Fruit fly (Drosophila melanogaster) whole organism, embryonic: ENCODE data around the gene Mccc1.

ENCODE experiments used
- Awh ChIP-seq: fragments of 200-800 bp; sonication (Bioruptor generic); IDR thresholded peaks from 2 replicates; pipeline ENCODE4, ENCODE4 v1.3.6; 2022; ENCODE audit warnings: missing biosample characterization, missing genetic modification characterization
- CG10274 ChIP-seq: fragments of 200-800 bp; sonication (Bioruptor generic); optimal IDR thresholded peaks from 3 replicates; lab custom pipeline; 2017; ENCODE audit warnings: missing biosample characterization, mild to moderate bottlenecking, missing genetic modification characterization
- CG11398 ChIP-seq: fragments of 200-800 bp; sonication (Bioruptor generic); optimal IDR thresholded peaks from 2 replicates; lab custom pipeline; 2016; ENCODE audit warnings: missing biosample characterization, missing genetic modification characterization
- CG12155 ChIP-seq: fragments of 200-800 bp; sonication (Bioruptor generic); optimal IDR thresholded peaks from 3 replicates; lab custom pipeline; 2016; ENCODE audit warnings: missing biosample characterization, missing genetic modification characterization
- CG12769 ChIP-seq: fragments of 200-800 bp; sonication (Bioruptor generic); optimal IDR thresholded peaks from 2 replicates; lab custom pipeline; 2019; ENCODE audit warnings: missing biosample characterization, mild to moderate bottlenecking, missing genetic modification characterization, moderate library complexity
- CG14965 ChIP-seq: fragments of 200-800 bp; sonication (Bioruptor generic); optimal IDR thresholded peaks from 2 replicates; lab custom pipeline; 2016; ENCODE audit warnings: missing biosample characterization, missing genetic modification characterization, borderline replicate concordance
- CG16779 ChIP-seq: fragments of 200-800 bp; sonication (Bioruptor generic); IDR thresholded peaks from 2 replicates; pipeline ENCODE4 v1.3.6; 2022; ENCODE audit warnings: missing biosample characterization, missing genetic modification characterization
- CG2116 ChIP-seq: fragments of 200-800 bp; sonication (Bioruptor generic); optimal IDR thresholded peaks from 3 replicates; lab custom pipeline; 2018; ENCODE audit warnings: missing biosample characterization, mild to moderate bottlenecking, missing genetic modification characterization
- CG2199 ChIP-seq: fragments of 200-800 bp; sonication (Bioruptor generic); IDR thresholded peaks from 3 replicates; pipeline ENCODE4 v1.3.6; 2022; ENCODE audit warnings: missing biosample characterization, missing genetic modification characterization
- CG2678 ChIP-seq: fragments of 200-800 bp; sonication (Bioruptor generic); optimal IDR thresholded peaks from 3 replicates; lab custom pipeline; 2019; ENCODE audit warnings: missing biosample characterization, mild to moderate bottlenecking, missing genetic modification characterization, moderate library complexity
- CG2875 ChIP-seq: fragments of 200-800 bp; sonication (Bioruptor generic); optimal IDR thresholded peaks from 2 replicates; lab custom pipeline; 2017; ENCODE audit warnings: missing biosample characterization, mild to moderate bottlenecking, missing genetic modification characterization, missing genetic modification reagents
- CG2889 ChIP-seq: fragments of 200-800 bp; sonication (Bioruptor generic); IDR thresholded peaks from 3 replicates; pipeline ENCODE4 v1.3.6; 2022; ENCODE audit warnings: missing biosample characterization, missing genetic modification characterization
- CG31365 ChIP-seq: fragments of 200-800 bp; sonication (Bioruptor generic); optimal IDR thresholded peaks from 2 replicates; lab custom pipeline; 2018; ENCODE audit warnings: missing biosample characterization, mild to moderate bottlenecking, missing genetic modification characterization
- CG31441 ChIP-seq: fragments of 200-800 bp; sonication (Bioruptor generic); IDR thresholded peaks from 2 replicates; pipeline ENCODE4 v1.3.6; 2022; ENCODE audit warnings: missing biosample characterization, missing genetic modification characterization
- CG32532 ChIP-seq: fragments of 200-800 bp; sonication (Bioruptor generic); IDR thresholded peaks from 2 replicates; pipeline ENCODE4 v1.3.6; 2022; ENCODE audit warnings: missing biosample characterization, missing genetic modification characterization
- CG33213 ChIP-seq: fragments of 200-800 bp; sonication (Bioruptor generic); optimal IDR thresholded peaks from 3 replicates; lab custom pipeline; 2016; ENCODE audit warnings: missing biosample characterization, missing genetic modification characterization
- CG3407 ChIP-seq: fragments of 200-800 bp; sonication (Bioruptor generic); optimal IDR thresholded peaks from 2 replicates; lab custom pipeline; 2018; ENCODE audit warnings: missing biosample characterization, mild to moderate bottlenecking, missing genetic modification characterization
- CG4282 ChIP-seq: fragments of 200-800 bp; sonication (Bioruptor generic); optimal IDR thresholded peaks from 2 replicates; lab custom pipeline; 2016; ENCODE audit warnings: missing biosample characterization, missing genetic modification characterization
- CG4707 ChIP-seq: fragments of 200-800 bp; sonication (Bioruptor generic); optimal IDR thresholded peaks from 2 replicates; lab custom pipeline; 2018; ENCODE audit warnings: missing biosample characterization, mild to moderate bottlenecking, missing genetic modification characterization, moderate library complexity
- CG4854 ChIP-seq: fragments of 200-800 bp; sonication (Bioruptor generic); optimal IDR thresholded peaks from 2 replicates; lab custom pipeline; 2016; ENCODE audit warnings: missing biosample characterization, missing genetic modification characterization, inconsistent platforms
- CG7271 ChIP-seq: fragments of 200-800 bp; sonication (Bioruptor generic); optimal IDR thresholded peaks from 2 replicates; lab custom pipeline; 2018; ENCODE audit warnings: missing biosample characterization, mild to moderate bottlenecking, missing genetic modification characterization, moderate library complexity
- CG9876 ChIP-seq: fragments of 200-800 bp; sonication (Bioruptor generic); optimal IDR thresholded peaks from 2 replicates; lab custom pipeline; 2016; ENCODE audit warnings: missing biosample characterization, missing genetic modification characterization
- Camta ChIP-seq: fragments of 200-800 bp; sonication (Bioruptor generic); optimal IDR thresholded peaks from 2 replicates; lab custom pipeline; 2016; ENCODE audit warnings: missing biosample characterization, missing genetic modification characterization
- Eip74EF ChIP-seq, 2 experiments: fragments of 200-800 bp in 1 of 2; fragments of >200 bp in 1 of 2; sonication (Bioruptor generic) in 1 of 2; optimal IDR thresholded peaks; 2 replicates each; lab custom pipeline; 2017 to 2019; ENCODE audit warnings: missing biosample characterization in 2 of 2, missing genetic modification characterization in 2 of 2, mild to moderate bottlenecking in 1 of 2, moderate library complexity in 1 of 2
- Elba2 ChIP-seq: fragments of 200-800 bp; sonication (Bioruptor generic); optimal IDR thresholded peaks from 3 replicates; lab custom pipeline; 2016; ENCODE audit warnings: missing biosample characterization, missing genetic modification characterization
- Gsc ChIP-seq: fragments of 200-800 bp; sonication (Bioruptor generic); IDR thresholded peaks from 2 replicates; pipeline ENCODE4 v1.3.6; 2022; ENCODE audit warnings: missing biosample characterization, missing genetic modification characterization
- Hand ChIP-seq: fragments of 200-800 bp; sonication (Bioruptor generic); optimal IDR thresholded peaks from 2 replicates; lab custom pipeline; 2017; ENCODE audit warnings: mild to moderate bottlenecking, missing biosample characterization, missing genetic modification reagents, missing genetic modification characterization
- HmgZ ChIP-seq: fragments of 200-800 bp; sonication (Bioruptor generic); optimal IDR thresholded peaks from 2 replicates; lab custom pipeline; 2018; ENCODE audit warnings: missing biosample characterization, mild to moderate bottlenecking, missing genetic modification characterization
- Max ChIP-seq: fragments of 200-800 bp; sonication (Bioruptor generic); optimal IDR thresholded peaks from 2 replicates; lab custom pipeline; 2016; ENCODE audit warnings: missing biosample characterization, mild to moderate bottlenecking, missing genetic modification characterization
- Mes4 ChIP-seq: fragments of 200-800 bp; sonication (Bioruptor generic); optimal IDR thresholded peaks from 2 replicates; lab custom pipeline; 2016; ENCODE audit warnings: missing biosample characterization, missing genetic modification characterization
- NK7.1 ChIP-seq: fragments of 200-800 bp; sonication (Bioruptor generic); optimal IDR thresholded peaks from 3 replicates; lab custom pipeline; 2016; ENCODE audit warnings: missing biosample characterization, missing genetic modification characterization
- Nf-YC ChIP-seq: fragments of 200-800 bp; optimal IDR thresholded peaks from 3 replicates; lab custom pipeline; 2019; ENCODE audit warnings: missing biosample characterization, mild to moderate bottlenecking, missing genetic modification characterization, moderate library complexity
- Ptx1 ChIP-seq: fragments of 200-800 bp; sonication (Bioruptor generic); IDR thresholded peaks from 2 replicates; pipeline ENCODE4 v1.3.6; 2022; ENCODE audit warnings: missing biosample characterization, missing genetic modification characterization
- YL-1 ChIP-seq: fragments of 200-800 bp; sonication (Bioruptor generic); optimal IDR thresholded peaks from 3 replicates; lab custom pipeline; 2017; ENCODE audit warnings: missing biosample characterization, mild to moderate bottlenecking, missing genetic modification characterization
- ara ChIP-seq: fragments of 200-800 bp; sonication (Bioruptor generic); IDR thresholded peaks from 2 replicates; pipeline ENCODE4 v1.3.6; 2022; ENCODE audit warnings: missing biosample characterization, missing genetic modification characterization
- ase ChIP-seq: fragments of 200-800 bp; sonication (Bioruptor generic); IDR thresholded peaks from 3 replicates; pipeline ENCODE4 v1.3.6; 2022; ENCODE audit warnings: missing biosample characterization, missing genetic modification characterization
- ash1 ChIP-seq: fragments of 200-800 bp; sonication (Bioruptor generic); optimal IDR thresholded peaks from 2 replicates; lab custom pipeline; 2018; ENCODE audit warnings: missing biosample characterization, mild to moderate bottlenecking, missing genetic modification characterization
- cato ChIP-seq: fragments of 200-800 bp; sonication (Bioruptor generic); optimal IDR thresholded peaks from 2 replicates; lab custom pipeline; 2016; ENCODE audit warnings: missing biosample characterization, missing genetic modification characterization, borderline replicate concordance
- caup ChIP-seq: fragments of 200-800 bp; sonication (Bioruptor generic); optimal IDR thresholded peaks from 3 replicates; lab custom pipeline; 2017; ENCODE audit warnings: missing biosample characterization, mild to moderate bottlenecking, missing genetic modification characterization, moderate library complexity; ENCODE audit not compliant: severe bottlenecking
- dan ChIP-seq: fragments of 200-800 bp; sonication (Bioruptor generic); IDR thresholded peaks from 2 replicates; pipeline ENCODE4 v1.3.6; 2022; ENCODE audit warnings: missing biosample characterization, missing genetic modification characterization
- danr ChIP-seq: fragments of 200-800 bp; sonication (Bioruptor generic); IDR thresholded peaks from 2 replicates; pipeline ENCODE4 v1.3.6; 2022; ENCODE audit warnings: missing biosample characterization, missing genetic modification characterization
- dm ChIP-seq: fragments of 200-800 bp; sonication (Bioruptor generic); optimal IDR thresholded peaks from 3 replicates; lab custom pipeline; 2016; ENCODE audit warnings: missing biosample characterization, missing genetic modification characterization
- grau ChIP-seq: fragments of 200-800 bp; optimal IDR thresholded peaks from 3 replicates; lab custom pipeline; 2019; ENCODE audit warnings: missing biosample characterization, mild to moderate bottlenecking, missing genetic modification characterization, moderate library complexity
- gsb ChIP-seq: fragments of 200-800 bp; sonication (Bioruptor generic); IDR thresholded peaks from 2 replicates; pipeline ENCODE4 v1.3.6; 2022; ENCODE audit warnings: missing biosample characterization, missing genetic modification characterization
- ham ChIP-seq: fragments of 200-800 bp; sonication (Bioruptor generic); IDR thresholded peaks from 2 replicates; pipeline ENCODE4 v1.3.6; 2022; ENCODE audit warnings: missing biosample characterization, missing genetic modification characterization
- jigr1 ChIP-seq: fragments of 200-800 bp; sonication (Bioruptor generic); IDR thresholded peaks from 3 replicates; pipeline ENCODE4 v1.3.6; 2022; ENCODE audit warnings: missing biosample characterization, missing genetic modification characterization
- ken ChIP-seq: fragments of 200-800 bp; sonication (Bioruptor generic); IDR thresholded peaks from 3 replicates; pipeline ENCODE4 v1.3.6; 2022; ENCODE audit warnings: missing biosample characterization, missing genetic modification characterization
- klu ChIP-seq: fragments of 200-800 bp; sonication (Bioruptor generic); IDR thresholded peaks from 2 replicates; pipeline ENCODE4 v1.3.6; 2022; ENCODE audit warnings: missing biosample characterization, missing genetic modification characterization
- psq ChIP-seq: fragments of 200-800 bp; sonication (Bioruptor generic); optimal IDR thresholded peaks from 2 replicates; lab custom pipeline; 2017; ENCODE audit warnings: missing biosample characterization, missing genetic modification characterization
- slp2 ChIP-seq: fragments of 200-800 bp; sonication (Bioruptor generic); optimal IDR thresholded peaks from 2 replicates; lab custom pipeline; 2016; ENCODE audit warnings: missing biosample characterization, missing genetic modification characterization
- trem ChIP-seq: fragments of 200-800 bp; optimal IDR thresholded peaks from 3 replicates; lab custom pipeline; 2019; ENCODE audit warnings: missing biosample characterization, mild to moderate bottlenecking, missing genetic modification characterization, moderate library complexity
- zfh2 ChIP-seq: fragments of 200-800 bp; sonication (Bioruptor generic); optimal IDR thresholded peaks from 2 replicates; lab custom pipeline; 2016; ENCODE audit warnings: missing biosample characterization, missing genetic modification characterization

The Mccc1 gene

DNA sequence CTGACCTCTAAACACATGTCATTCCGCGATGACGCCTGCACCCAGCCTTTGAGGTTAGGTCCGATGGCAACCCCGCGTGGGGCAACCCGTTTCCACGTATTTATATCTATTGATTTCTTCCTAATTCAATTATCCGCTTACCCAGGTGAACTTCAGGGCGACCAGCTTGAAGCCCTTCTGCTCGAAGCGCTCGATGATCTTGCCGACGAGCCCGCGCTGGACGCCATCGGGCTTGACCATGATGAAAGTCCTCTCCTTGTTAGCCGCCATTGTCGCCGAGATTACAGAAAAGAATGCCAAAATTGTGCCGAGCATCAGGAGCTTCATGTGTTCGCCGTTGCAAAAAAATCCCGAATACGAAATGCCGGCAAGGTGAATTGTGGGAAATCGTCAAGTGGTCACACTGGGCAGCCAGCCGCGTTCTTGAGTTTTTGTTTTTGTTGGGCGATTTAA is 48.1 kb downstream of the Mccc1 start, which contains the start of gene awd (continued):
- TF ChIP-seq YL-1 (GFP tag; lab: Kevin White, UChicago) (peak; percentile 59), CG12155 (GFP tag; lab: Kevin White, UChicago) (no peak), CG7271 (tag; lab: Kevin White, UChicago) (no peak), CG4707 (no peak), jigr1 (GFP tag; lab: Robert Waterston, UW) (no peak), CG32532 (no peak), ham (GFP tag; lab: Robert Waterston, UW) (no peak), CG14965 (GFP tag; lab: Kevin White, UChicago) (no peak), Awh (GFP tag; lab: Robert Waterston, UW) (no peak), CG31441 (no peak), CG11398 (no peak), Gsc (GFP tag; lab: Robert Waterston, UW) (no peak), trem (tag; lab: Kevin White, UChicago) (peak; percentile 85), ash1 (no peak), CG4854 (GFP tag; lab: Kevin White, UChicago) (no peak), ase (GFP tag; lab: Robert Waterston, UW) (no peak), cato (GFP tag; lab: Kevin White, UChicago) (no peak), dm (GFP tag; lab: Kevin White, UChicago) (peak; percentile 91), Ptx1 (GFP tag; lab: Robert Waterston, UW) (no peak), Mes4 (GFP tag; lab: Kevin White, UChicago) (no peak), Camta (GFP tag; lab: Kevin White, UChicago) (no peak), CG2889 (GFP tag; lab: Robert Waterston, UW) (no peak), dan (GFP tag; lab: Robert Waterston, UW) (no peak), Nf-YC (no peak), caup (GFP tag; lab: Kevin White, UChicago) (no peak), Hand (no peak), CG33213 (GFP tag; lab: Kevin White, UChicago) (peak; percentile 5), grau (tag; lab: Kevin White, UChicago) (peak; percentile 11), CG4282 (GFP tag; lab: Kevin White, UChicago) (peak; percentile 35), Eip74EF (GFP tag; optimal IDR thresholded peaks at IDR 0.05; lab: Kevin White, UChicago) (no peak), slp2 (GFP tag; lab: Kevin White, UChicago) (no peak), CG3407 (GFP tag; lab: Kevin White, UChicago) (no peak), Elba2 (GFP tag; lab: Kevin White, UChicago) (no peak), CG31365 (tag; lab: Kevin White, UChicago) (no peak), CG9876 (GFP tag; lab: Kevin White, UChicago) (no peak), klu (GFP tag; lab: Robert Waterston, UW) (no peak), CG10274 (GFP tag; lab: Kevin White, UChicago) (no peak), HmgZ (tag; lab: Kevin White, UChicago) (peak; percentile 50), NK7.1 (GFP tag; lab: Kevin White, UChicago) (no peak), ara (GFP tag; lab: Robert Waterston, UW) (no peak), gsb (GFP tag; lab: Robert Waterston, UW) (no peak), CG12769 (peak; percentile 32), Max (peak; percentile 48), danr (GFP tag; lab: Robert Waterston, UW) (no peak), ken (GFP tag; lab: Robert Waterston, UW) (no peak), CG2199 (0 out of 3 replicates have a peak, but pooled peaks have one; percentile 11), psq (GFP tag; lab: Kevin White, UChicago) (no peak), CG2116 (GFP tag; lab: Kevin White, UChicago) (peak; percentile 37), CG16779 (no peak), CG2875 (GFP tag; lab: Kevin White, UChicago) (no peak), CG2678 (tag; lab: Kevin White, UChicago) (no peak), zfh2 (GFP tag; lab: Kevin White, UChicago) (no peak)
